Fruit fly (Drosophila melanogaster) whole organism, wandering third instar larva: ENCODE results near the gene Rpn12R.
A peak's percentile ranks its signal among the peaks of the same experiment; 100 is the strongest.

Source experiments
- Abd-B ChIP-seq: fragments of >200 bp; optimal IDR thresholded peaks from 2 replicates; lab custom pipeline; 2017; ENCODE audit warnings: missing biosample characterization, missing genetic modification characterization
- CG32264 ChIP-seq: fragments of 200-800 bp; sonication (Bioruptor generic); optimal IDR thresholded peaks from 2 replicates; lab custom pipeline; 2016; ENCODE audit warnings: missing biosample characterization, missing genetic modification characterization
- CG9705 ChIP-seq: fragments of 200-800 bp; sonication (Bioruptor generic); optimal IDR thresholded peaks from 2 replicates; lab custom pipeline; 2018; ENCODE audit warnings: missing biosample characterization, mild to moderate bottlenecking, missing genetic modification characterization
- CrebA ChIP-seq: fragments of 200-800 bp; sonication (Bioruptor generic); optimal IDR thresholded peaks from 2 replicates; lab custom pipeline; 2016; ENCODE audit warnings: missing biosample characterization, mild to moderate bottlenecking, missing genetic modification characterization, borderline replicate concordance
- Dfd ChIP-seq: fragments of >200 bp; optimal IDR thresholded peaks from 2 replicates; lab custom pipeline; 2017; ENCODE audit warnings: missing biosample characterization, missing genetic modification characterization
- GATAd ChIP-seq: sonication (Bioruptor generic); optimal IDR thresholded peaks from 2 replicates; lab custom pipeline; 2016; ENCODE audit warnings: missing biosample characterization, missing genetic modification characterization
- HLH106 ChIP-seq: fragments of 200-800 bp; optimal IDR thresholded peaks from 3 replicates; lab custom pipeline; 2019; ENCODE audit warnings: missing biosample characterization, mild to moderate bottlenecking, missing genetic modification characterization, moderate library complexity
- Hnf4 ChIP-seq: fragments of 200-800 bp; sonication (Bioruptor generic); optimal IDR thresholded peaks from 2 replicates; lab custom pipeline; 2016; ENCODE audit warnings: missing biosample characterization, mild to moderate bottlenecking, missing genetic modification characterization
- Hr78 ChIP-seq: fragments of >200 bp; optimal IDR thresholded peaks from 2 replicates; lab custom pipeline; 2017; ENCODE audit warnings: missing biosample characterization, missing genetic modification characterization
- Hr83 ChIP-seq: fragments of 200-300 bp; sonication (Bioruptor generic); optimal IDR thresholded peaks from 2 replicates; lab custom pipeline; 2016; ENCODE audit warnings: missing biosample characterization, mild to moderate bottlenecking, missing genetic modification characterization, moderate library complexity; ENCODE audit not compliant: poor library complexity, severe bottlenecking
- Jra ChIP-seq: sonication (Bioruptor generic); optimal IDR thresholded peaks from 2 replicates; lab custom pipeline; 2016; ENCODE audit warnings: missing biosample characterization, missing genetic modification characterization
- Myc ChIP-seq: fragments of >200 bp; optimal IDR thresholded peaks from 2 replicates; lab custom pipeline; 2017
- N ChIP-seq: fragments of >200 bp; optimal IDR thresholded peaks from 2 replicates; lab custom pipeline; 2018; ENCODE audit warnings: missing biosample characterization, missing external identifiers, missing genetic modification characterization
- OdsH ChIP-seq: fragments of 200-800 bp; sonication (Bioruptor generic); optimal IDR thresholded peaks from 2 replicates; lab custom pipeline; 2016; ENCODE audit warnings: missing biosample characterization, mild to moderate bottlenecking, missing genetic modification characterization
- Rel ChIP-seq, 2 experiments: fragments of 200-800 bp; sonication (Bioruptor generic) in 1 of 2; optimal IDR thresholded peaks; 2 replicates in 1 of 2; 3 replicates in 1 of 2; lab custom pipeline; 2016 to 2019; ENCODE audit warnings: mild to moderate bottlenecking in 2 of 2, missing biosample characterization in 2 of 2, missing genetic modification characterization in 2 of 2, moderate library complexity in 1 of 2
- Sp1 ChIP-seq: fragments of 200-800 bp; sonication (Bioruptor generic); optimal IDR thresholded peaks from 3 replicates; lab custom pipeline; 2019; ENCODE audit warnings: missing biosample characterization, mild to moderate bottlenecking, missing genetic modification characterization, moderate library complexity
- br ChIP-seq: fragments of 200-800 bp; sonication (Bioruptor generic); optimal IDR thresholded peaks from 2 replicates; lab custom pipeline; 2016; ENCODE audit warnings: missing biosample characterization, missing genetic modification characterization
- brk ChIP-seq: fragments of 200-800 bp; sonication (Bioruptor generic); optimal IDR thresholded peaks from 2 replicates; lab custom pipeline; 2016; ENCODE audit warnings: missing biosample characterization, mild to moderate bottlenecking, missing genetic modification characterization
- dl ChIP-seq, 2 experiments: fragments of 175-275, 200-275 bp in 1 of 2; fragments of 200-275 bp in 1 of 2; sonication (Bioruptor generic); optimal IDR thresholded peaks; lab custom pipeline; 2018; ENCODE audit warnings: mild to moderate bottlenecking in 2 of 2, missing biosample characterization in 2 of 2, missing genetic modification characterization in 2 of 2, moderate library complexity in 2 of 2; ENCODE audit not compliant: partially characterized antibody in 2 of 2, insufficient read depth in 1 of 2
- dmrt93B ChIP-seq: fragments of 200-800 bp; sonication (Bioruptor generic); optimal IDR thresholded peaks from 2 replicates; lab custom pipeline; 2018; ENCODE audit warnings: missing biosample characterization, mild to moderate bottlenecking, missing genetic modification characterization
- dsf ChIP-seq: sonication (Bioruptor generic); optimal IDR thresholded peaks from 2 replicates; lab custom pipeline; 2016; ENCODE audit warnings: missing biosample characterization, missing genetic modification characterization, borderline replicate concordance
- ey ChIP-seq: fragments of 200-800 bp; sonication (Bioruptor generic); optimal IDR thresholded peaks from 2 replicates; lab custom pipeline; 2016; ENCODE audit warnings: missing biosample characterization, missing genetic modification characterization
- foxo ChIP-seq, 2 experiments: fragments of 200-800 bp; sonication (Bioruptor generic); optimal IDR thresholded peaks; 2 replicates in 1 of 2; 3 replicates in 1 of 2; lab custom pipeline; 2016 to 2017; ENCODE audit warnings: missing biosample characterization in 2 of 2, missing genetic modification characterization in 2 of 2
- fru ChIP-seq: fragments of 200-800 bp; sonication (Bioruptor generic); optimal IDR thresholded peaks from 3 replicates; lab custom pipeline; 2016; ENCODE audit warnings: missing biosample characterization, mild to moderate bottlenecking, missing genetic modification characterization
- h ChIP-seq: fragments of 200-800 bp; sonication (Bioruptor generic); optimal IDR thresholded peaks from 3 replicates; lab custom pipeline; 2016; ENCODE audit warnings: missing biosample characterization, mild to moderate bottlenecking, missing genetic modification characterization
- jim ChIP-seq: fragments of 175-275, 200-325 bp; sonication (Bioruptor generic); optimal IDR thresholded peaks from 2 replicates; lab custom pipeline; 2016; ENCODE audit warnings: missing biosample characterization, mild to moderate bottlenecking, missing genetic modification characterization
- lola ChIP-seq: fragments of >200 bp; optimal IDR thresholded peaks from 2 replicates; lab custom pipeline; 2017; ENCODE audit warnings: missing biosample characterization, missing genetic modification characterization
- pan ChIP-seq: fragments of >200 bp; optimal IDR thresholded peaks from 2 replicates; lab custom pipeline; 2017
- psq ChIP-seq: fragments of 200-800 bp; sonication (Bioruptor generic); optimal IDR thresholded peaks from 3 replicates; lab custom pipeline; 2017; ENCODE audit warnings: missing biosample characterization, mild to moderate bottlenecking, missing genetic modification characterization, moderate library complexity
- rgr ChIP-seq: fragments of 200-800 bp; sonication (Bioruptor generic); optimal IDR thresholded peaks from 3 replicates; lab custom pipeline; 2016; ENCODE audit warnings: missing biosample characterization, mild to moderate bottlenecking, missing genetic modification characterization
- sv ChIP-seq: fragments of 200-800 bp; sonication (Bioruptor generic); optimal IDR thresholded peaks from 3 replicates; lab custom pipeline; 2016; ENCODE audit warnings: missing biosample characterization, missing genetic modification characterization
- tai ChIP-seq: sonication (Bioruptor generic); optimal IDR thresholded peaks from 2 replicates; lab custom pipeline; 2016; ENCODE audit warnings: missing biosample characterization, missing genetic modification characterization
- woc ChIP-seq: sonication (Bioruptor generic); optimal IDR thresholded peaks from 2 replicates; lab custom pipeline; 2016; ENCODE audit warnings: missing biosample characterization, mild to moderate bottlenecking, missing genetic modification characterization

Gene Rpn12R

DNA sequence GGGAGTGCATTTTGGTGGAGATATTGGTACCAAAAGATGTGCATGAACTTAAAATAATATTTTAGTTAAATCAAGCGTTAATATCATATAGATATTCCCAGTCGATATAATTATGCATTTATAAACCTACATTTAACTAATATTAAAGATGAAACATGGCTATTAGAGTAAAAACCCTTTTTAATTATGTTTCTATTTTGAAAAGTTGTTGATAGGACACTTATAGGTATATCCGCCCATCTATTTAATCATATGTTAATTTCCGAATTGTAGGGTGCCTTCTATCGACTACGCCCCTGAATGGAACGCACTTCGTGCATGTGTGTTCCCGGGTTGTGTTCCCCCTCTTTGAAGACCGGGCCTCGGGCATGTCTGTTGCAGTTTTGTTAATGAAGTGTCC lies 36.6 kb downstream of the Rpn12R start:
- TF ChIP-seq foxo (GFP tag; optimal IDR thresholded peaks at IDR 0.05; lab: Kevin White, UChicago) (peak in 1 of 2 experiments; percentile 4), h (GFP tag; lab: Kevin White, UChicago) (peak; percentile 16), psq (no peak), Sp1 (GFP tag; lab: Kevin White, UChicago) (peak; percentile 2)

DNA sequence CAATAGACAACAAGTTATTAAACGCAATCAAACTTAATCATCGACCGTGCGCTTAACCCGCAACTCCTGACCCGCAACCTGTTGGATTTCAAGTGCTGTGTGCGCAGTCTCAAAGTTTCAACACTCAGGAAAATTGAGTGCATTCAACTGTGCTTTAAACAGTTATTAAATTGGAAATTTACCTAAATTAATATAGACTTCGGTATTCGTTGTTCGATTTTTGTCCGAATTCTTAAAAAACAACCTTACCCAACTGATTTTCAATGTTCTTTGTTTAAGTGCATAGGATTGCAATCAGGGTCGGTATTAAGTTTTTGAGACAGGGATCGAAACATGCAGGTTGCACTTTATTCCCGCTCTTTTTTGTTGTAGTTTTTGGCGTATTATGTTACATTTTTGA lies 37.3 kb downstream of the Rpn12R start:
- peak; percentile 18 for TF ChIP-seq psq
- peak; percentile 51 for TF ChIP-seq rgr (GFP tag; lab: Kevin White, UChicago)
- TF ChIP-seq brk (GFP tag; lab: Kevin White, UChicago), result peak; percentile 9
- peak; percentile 42 for TF ChIP-seq Hnf4 (GFP tag; lab: Kevin White, UChicago)
- peak; percentile 59 for TF ChIP-seq OdsH (GFP tag; lab: Kevin White, UChicago)
- no peak for TF ChIP-seq dmrt93B (GFP tag; lab: Kevin White, UChicago)
- TF ChIP-seq Sp1 (GFP tag; lab: Kevin White, UChicago), result no peak
- TF ChIP-seq h (GFP tag; lab: Kevin White, UChicago), result peak; percentile 70
- TF ChIP-seq fru (GFP tag; lab: Kevin White, UChicago), result peak; percentile 51
- TF ChIP-seq pan (lab: Kevin White, UChicago), result no peak
- no peak for TF ChIP-seq jim (GFP tag; lab: Kevin White, UChicago)
- TF ChIP-seq HLH106 (tag; lab: Kevin White, UChicago), result peak; percentile 34
- peak; percentile 39 for TF ChIP-seq br (GFP tag; lab: Kevin White, UChicago)
- no peak for TF ChIP-seq N
- TF ChIP-seq foxo (GFP tag; optimal IDR thresholded peaks at IDR 0.05; lab: Kevin White, UChicago), result peak in 1 of 2 experiments; percentile 50
- TF ChIP-seq ey (GFP tag; lab: Kevin White, UChicago), result peak; percentile 55
- TF ChIP-seq, all 38 proteins: peak for 11

DNA sequence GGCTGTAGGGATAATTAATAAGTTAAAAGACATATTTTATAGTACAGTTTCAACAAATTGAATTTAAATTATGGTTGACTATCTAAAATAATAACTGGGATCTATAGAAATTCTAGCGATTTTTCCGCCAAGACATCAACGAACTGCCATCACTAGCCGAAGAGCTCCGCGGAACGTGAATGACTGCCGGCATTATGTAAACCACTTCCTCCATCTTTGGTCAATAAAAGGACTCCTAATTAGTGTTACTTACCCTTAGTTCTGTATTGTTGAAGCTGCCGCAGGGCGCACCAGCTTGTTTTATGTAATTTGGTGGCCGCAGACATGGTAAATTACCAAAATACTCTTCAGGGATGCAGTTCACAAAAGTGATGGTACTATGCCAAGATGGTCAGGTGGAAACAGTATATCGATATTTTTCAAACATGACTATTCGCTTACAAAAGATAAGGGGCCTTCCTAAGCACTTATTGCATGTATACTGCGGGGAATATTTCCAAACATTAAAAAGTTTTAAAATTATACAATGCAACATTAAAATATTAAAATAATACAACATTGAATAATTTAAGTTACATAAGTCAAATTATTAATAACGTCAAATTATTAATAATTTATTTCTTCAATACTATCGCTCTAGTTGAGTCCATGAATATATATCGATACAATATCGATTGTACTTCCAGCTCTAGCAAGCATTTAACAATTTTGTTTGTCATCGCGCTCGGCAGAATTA lies 42.9 kb downstream of the Rpn12R start, which contains the start of the genes mRpL39 and Prosbeta2:
Gene mRpL39 (minus strand): TSS at position 383 of the 736 bp plus-strand sequence.
Gene Prosbeta2 (plus strand): TSS at position 668 of the 736 bp plus-strand sequence.
- TF ChIP-seq foxo (GFP tag; optimal IDR thresholded peaks at IDR 0.05; lab: Kevin White, UChicago) (peak in 1 of 2 experiments; percentile 63), GATAd (GFP tag; lab: Kevin White, UChicago) (no peak), h (GFP tag; lab: Kevin White, UChicago) (peak; percentile 36), jim (GFP tag; lab: Kevin White, UChicago) (no peak), Rel (GFP tag; optimal IDR thresholded peaks at IDR 0.05; lab: Kevin White, UChicago) (no peak), Rel (tag; optimal IDR thresholded peaks at IDR 0.05; lab: Kevin White, UChicago) (peak; percentile 40), dmrt93B (GFP tag; lab: Kevin White, UChicago) (peak; percentile 42), HLH106 (tag; lab: Kevin White, UChicago) (peak; percentile 78), Hr78 (GFP tag; lab: Kevin White, UChicago) (no peak), CG9705 (GFP tag; lab: Kevin White, UChicago) (peak; percentile 48), dl (GFP tag; optimal IDR thresholded peaks at IDR 0.05; lab: Kevin White, UChicago; ENCODE audit: insufficient read depth in 1 of 2, partially characterized antibody in 2 of 2) (no peak), tai (GFP tag; lab: Kevin White, UChicago) (no peak), sv (GFP tag; lab: Kevin White, UChicago) (no peak), woc (GFP tag; lab: Kevin White, UChicago) (peak; percentile 34), Sp1 (GFP tag; lab: Kevin White, UChicago) (no peak), br (GFP tag; lab: Kevin White, UChicago) (no peak), brk (GFP tag; lab: Kevin White, UChicago) (no peak), Jra (GFP tag; lab: Kevin White, UChicago) (no peak), Hr83 (GFP tag; lab: Kevin White, UChicago) (peak; percentile 41), CG32264 (no peak), Myc (lab: Kevin White, UChicago) (peak; percentile 71), rgr (GFP tag; lab: Kevin White, UChicago) (no peak), dsf (GFP tag; lab: Kevin White, UChicago) (no peak), lola (GFP tag; lab: Kevin White, UChicago) (no peak), fru (GFP tag; lab: Kevin White, UChicago) (peak; percentile 1), Dfd (GFP tag; lab: Kevin White, UChicago) (no peak), CrebA (GFP tag; lab: Kevin White, UChicago) (no peak), Abd-B (GFP tag; lab: Kevin White, UChicago) (no peak)
